Worm (Caenorhabditis elegans) whole organism, young adult: ENCODE results near the gene K03B4.9.

Experiments
- F57A8.1 ChIP-seq: fragments of 200-800 bp; sonication (Bioruptor generic); optimal IDR thresholded peaks from 2 replicates; lab custom pipeline; 2018; ENCODE audit warnings: mild to moderate bottlenecking, missing genetic modification characterization, moderate library complexity, missing compliant biosample characterization
- hlh-12 ChIP-seq: sonication (generic microtip); optimal IDR thresholded peaks from 2 replicates; lab custom pipeline; 2016; ENCODE audit warnings: missing genetic modification characterization, missing compliant biosample characterization
- nfya-1 ChIP-seq: sonication (generic microtip); optimal IDR thresholded peaks from 2 replicates; lab custom pipeline; 2017; ENCODE audit warnings: antibody characterized with exemption, missing compliant biosample characterization, missing genetic modification characterization, borderline replicate concordance; ENCODE audit not compliant: insufficient read depth
- repo-1 ChIP-seq: sonication (generic microtip); optimal IDR thresholded peaks from 2 replicates; lab custom pipeline; 2017; ENCODE audit warnings: mild to moderate bottlenecking, missing genetic modification characterization, missing compliant biosample characterization
- snpc-4 ChIP-seq, 5 experiments: fragments of 150-350 bp in 1 of 5; sonication (generic microtip) in 4 of 5; optimal IDR thresholded peaks; 2 replicates each; lab custom pipeline; 2014 to 2018; ENCODE audit warnings: missing genetic modification characterization in 5 of 5, missing biosample characterization in 3 of 5, antibody characterized with exemption in 2 of 5, mild to moderate bottlenecking in 2 of 5, missing compliant biosample characterization in 2 of 5, missing genotype in 2 of 5, moderate library complexity in 2 of 5, missing genetic modification reagents in 1 of 5
- tbp1 ChIP-seq: fragments of 200-800 bp; sonication (Bioruptor generic); optimal IDR thresholded peaks from 2 replicates; lab custom pipeline; 2018; ENCODE audit warnings: mild to moderate bottlenecking, missing genetic modification characterization, missing compliant biosample characterization
- unc-62 ChIP-seq: fragments of 150-350 bp; optimal IDR thresholded peaks from 2 replicates; lab custom pipeline; 2014; ENCODE audit warnings: missing biosample characterization, missing genetic modification reagents, missing genetic modification characterization
- ztf-18 ChIP-seq: sonication (generic microtip); optimal IDR thresholded peaks from 2 replicates; lab custom pipeline; 2016; ENCODE audit warnings: missing genotype, mild to moderate bottlenecking, missing genetic modification characterization, missing compliant biosample characterization

DNA sequence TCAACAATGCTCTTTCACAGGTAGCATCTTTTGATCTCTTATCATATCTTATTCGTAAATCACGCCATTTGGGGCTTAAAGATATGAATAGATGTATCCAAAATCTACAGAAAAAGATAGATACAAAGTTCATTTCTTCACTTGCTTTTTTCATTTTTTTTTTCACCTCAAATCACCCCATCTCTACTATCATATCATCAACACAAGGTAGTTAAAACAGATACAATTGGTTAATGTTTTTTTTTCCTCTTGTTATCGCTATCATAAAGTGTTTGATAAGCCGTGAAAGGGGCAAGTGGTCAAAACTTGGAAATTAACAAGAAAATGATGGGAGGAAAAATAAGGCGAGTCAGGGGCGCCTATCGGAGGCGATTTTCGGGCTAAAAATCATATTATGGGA lies 42.1 kb downstream of the K03B4.9 start:
- TF ChIP-seq snpc-4 (GFP tag; optimal IDR thresholded peaks at IDR 0.05; lab: Kevin White, UChicago) = no peak
- no peak for TF ChIP-seq snpc-4 (tag; optimal IDR thresholded peaks at IDR 0.05; lab: Kevin White, UChicago)
- no peak for TF ChIP-seq ztf-18 (tag; lab: Kevin White, UChicago)
- no peak for TF ChIP-seq unc-62 (GFP tag; lab: Kevin White, UChicago)
- TF ChIP-seq F57A8.1 = no peak
- TF ChIP-seq nfya-1 (tag; lab: Kevin White, UChicago) = no peak
- no peak for TF ChIP-seq tbp1 (GFP tag; lab: Kevin White, UChicago)
- no peak for TF ChIP-seq repo-1 (tag; lab: Kevin White, UChicago)
- TF ChIP-seq hlh-12 = no peak
